Worm (Caenorhabditis elegans): Measurements from ENCODE around the gene srg-24.

- TF ChIP-seq nhr-28 (tag; optimal IDR thresholded peaks at IDR 0.05) (no peak), unc-39 (tag; optimal IDR thresholded peaks at IDR 0.05) (no peak), ztf-11 (tag; optimal IDR thresholded peaks at IDR 0.05) (no peak), fos-1 (tag; optimal IDR thresholded peaks at IDR 0.05) (no peak), nhr-76 (tag; optimal IDR thresholded peaks at IDR 0.05) (no peak), R02D3.7 (tag; optimal IDR thresholded peaks at IDR 0.05) (no peak), mml-1 (tag; optimal IDR thresholded peaks at IDR 0.05) (no peak), lsy-12 (tag; optimal IDR thresholded peaks at IDR 0.05) (no peak), lin-39 (tag; optimal IDR thresholded peaks at IDR 0.05) (no peak), unc-62 (GFP tag; optimal IDR thresholded peaks at IDR 0.05) (no peak), nhr-25 (tag; optimal IDR thresholded peaks at IDR 0.05) (no peak), mdl-1 (tag; optimal IDR thresholded peaks at IDR 0.05) (no peak)
Observed at ce11 chrII:3113289-3113688, 12.8 kb upstream of the srg-24 start.
